Fruit fly (Drosophila melanogaster) whole organism: ENCODE measurements around the gene ppk22.

ENCODE experiments used
- Dll ChIP-seq: fragments of >200 bp; optimal IDR thresholded peaks from 2 replicates; lab custom pipeline; 2017
- EcR ChIP-seq, 2 experiments: fragments of >200 bp; optimal IDR thresholded peaks; 2 replicates each; lab custom pipeline; 2017; ENCODE audit warnings: missing biosample characterization in 2 of 2, missing genetic modification characterization in 2 of 2, missing genetic modification reagents in 2 of 2
- usp ChIP-seq: fragments of >200 bp; optimal IDR thresholded peaks from 2 replicates; lab custom pipeline; 2017; ENCODE audit warnings: missing biosample characterization, missing genetic modification characterization, mixed read lengths

- no peak for TF ChIP-seq Dll (lab: Kevin White, UChicago)
- TF ChIP-seq EcR (GFP tag; optimal IDR thresholded peaks at IDR 0.05; lab: Kevin White, UChicago) = no peak
- TF ChIP-seq usp (GFP tag; lab: Kevin White, UChicago) = no peak
Observed at dm6 chr3R:24875939-24876842, 16.6 kb upstream of the ppk22 start, which contains the start of gene CG3744.
